Fruit fly (Drosophila melanogaster): ENCODE measurements around the gene CG13877.

Gene CG13877

DNA sequence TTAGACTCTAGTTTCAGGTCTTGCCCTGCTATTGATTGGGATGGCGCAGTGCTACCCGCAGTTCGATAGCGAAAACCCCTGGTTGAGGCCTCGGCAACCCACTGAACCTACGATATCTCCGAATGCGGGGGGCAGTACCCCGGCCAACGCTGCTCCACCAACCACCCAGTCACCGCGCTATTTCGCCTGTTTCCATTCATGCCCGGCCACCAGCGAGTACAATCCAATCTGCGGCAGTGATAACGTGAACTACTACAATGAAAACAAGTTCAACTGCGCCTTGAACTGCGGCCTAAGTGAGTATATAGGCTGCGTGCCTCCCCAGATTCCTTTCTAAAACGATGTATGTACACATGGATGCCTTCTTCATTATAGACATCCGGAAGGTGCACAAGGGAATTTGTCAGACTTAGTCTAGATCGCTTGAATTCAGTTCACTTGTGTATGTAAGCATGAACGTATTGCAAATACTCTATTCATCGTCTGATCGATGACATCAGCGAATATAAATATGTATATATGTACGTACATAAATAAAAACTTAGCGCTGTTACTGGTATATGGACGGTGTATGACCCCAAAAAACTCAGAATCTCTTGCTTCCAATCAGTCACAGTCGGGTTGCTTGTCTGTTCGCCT lies at the start of gene CG13877:
Gene CG13877 (plus strand): TSS at position 589 of the 639 bp plus-strand sequence.
- TF ChIP-seq noc (tag; optimal IDR thresholded peaks at IDR 0.05), result no peak

DNA sequence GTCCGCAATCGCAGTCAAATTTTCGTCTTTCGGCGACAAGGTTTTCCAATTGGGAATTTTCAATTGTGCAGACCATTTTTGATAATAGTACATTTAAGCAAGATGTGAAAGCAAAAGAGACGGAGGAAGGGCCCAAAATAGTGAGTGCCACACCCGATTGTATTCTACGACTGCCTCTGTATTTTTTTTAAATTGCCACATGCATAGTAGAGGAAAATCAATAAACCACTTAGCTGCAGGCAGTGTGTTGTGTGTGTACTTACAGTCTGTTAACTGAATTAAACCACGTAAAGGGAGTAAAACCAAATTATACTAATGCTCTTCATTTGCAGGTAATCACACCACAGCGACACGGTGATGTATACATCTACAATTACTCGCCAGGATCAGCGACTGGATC lies 46.1 kb upstream of the CG13877 start:
- TF ChIP-seq noc (tag; optimal IDR thresholded peaks at IDR 0.05), result no peak

- TF ChIP-seq noc (tag; optimal IDR thresholded peaks at IDR 0.05), result no peak
Observed at dm6 chr3L:174501-174900, 43.4 kb upstream of the CG13877 start.

DNA sequence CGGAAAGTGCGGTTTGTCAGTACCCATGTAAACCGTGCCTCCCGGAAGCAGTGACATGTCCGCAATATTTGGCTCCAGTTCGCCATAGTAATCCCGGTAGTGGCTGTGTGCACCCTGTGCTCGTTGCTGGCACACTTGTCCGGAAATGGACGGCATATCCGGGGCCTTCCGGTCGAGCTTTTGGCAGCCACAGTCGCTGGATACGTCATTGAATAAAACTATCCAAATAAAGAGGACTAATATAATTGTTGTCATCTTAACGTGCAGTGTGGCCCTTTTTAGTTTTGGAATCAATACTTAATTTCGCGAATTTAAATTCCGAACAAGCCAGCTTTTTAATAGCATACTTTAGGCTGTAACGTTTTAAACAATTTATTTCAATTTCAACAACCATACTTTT lies 41.9 kb upstream of the CG13877 start, which contains the start of gene CG7049:
Gene CG7049 (minus strand): TSS at position 280 of the 400 bp plus-strand sequence.
- TF ChIP-seq noc (tag; optimal IDR thresholded peaks at IDR 0.05), result peak; percentile 10

dm6 chr3L:177938-178337 lies 39.9 kb upstream of the CG13877 start:
- no peak for TF ChIP-seq noc (tag; optimal IDR thresholded peaks at IDR 0.05)

DNA sequence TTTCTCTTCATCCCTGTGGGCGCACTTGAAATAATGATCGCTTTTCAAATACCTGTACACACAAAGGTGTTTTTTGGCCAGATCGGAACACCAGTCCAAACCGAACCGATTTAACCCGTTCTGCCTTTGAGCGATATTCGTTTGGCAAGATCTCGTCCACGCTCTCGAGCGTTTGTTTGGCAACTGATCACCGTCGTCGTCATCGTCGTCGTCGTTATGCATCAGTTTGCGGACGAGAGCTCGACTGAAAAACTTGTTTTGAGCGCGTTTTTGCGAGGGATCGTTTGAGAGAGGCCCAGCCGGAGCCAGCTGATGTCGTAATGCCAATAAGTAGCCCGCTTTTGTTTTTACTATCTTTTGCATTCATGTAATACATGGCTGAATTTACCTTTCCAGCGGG lies 39.4 kb upstream of the CG13877 start:
- TF ChIP-seq noc (tag; optimal IDR thresholded peaks at IDR 0.05), result no peak

dm6 chr3L:178913-179488 lies 38.9 kb upstream of the CG13877 start, which contains the start of gene Vdup1:
Vdup1 (minus strand) TSS chr3L:178963.
- no peak for TF ChIP-seq noc (tag; optimal IDR thresholded peaks at IDR 0.05)

- no peak for TF ChIP-seq noc (tag; optimal IDR thresholded peaks at IDR 0.05)
Observed at dm6 chr3L:179490-180261, 38.2 kb upstream of the CG13877 start, which contains the start of gene CG13875. CG13875 (plus strand) TSS chr3L:179923.

- no peak for TF ChIP-seq noc (tag; optimal IDR thresholded peaks at IDR 0.05)
Observed at dm6 chr3L:180262-180543, 37.7 kb upstream of the CG13877 start.

DNA sequence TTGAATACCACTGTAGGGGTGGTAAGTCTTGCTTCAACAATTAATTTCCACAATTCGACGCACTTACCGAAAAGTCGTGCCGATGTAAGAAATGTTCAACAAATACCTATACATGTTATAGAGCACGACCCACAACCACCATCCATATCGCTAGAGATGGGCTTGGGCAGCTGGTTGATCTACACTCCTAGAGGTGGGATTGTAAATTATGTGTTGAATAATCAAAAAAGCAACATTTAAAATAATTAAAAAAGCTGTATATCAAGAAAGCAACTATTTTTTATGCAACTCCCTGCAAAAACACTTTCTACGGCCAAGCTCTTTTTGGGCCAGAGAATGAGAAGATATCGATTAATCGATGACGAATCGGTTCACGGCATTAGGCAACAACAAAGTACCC lies 33.6 kb upstream of the CG13877 start, which contains the start of the genes CG34140, Mkp and Mtch:
Gene CG34140 (minus strand): TSS at position 174 of the 400 bp plus-strand sequence.
Gene Mkp (minus strand): TSS at position 290 of the 400 bp plus-strand sequence.
Gene Mtch (plus strand): TSS at position 376 of the 400 bp plus-strand sequence.
- TF ChIP-seq noc (tag; optimal IDR thresholded peaks at IDR 0.05), result no peak

- TF ChIP-seq noc (tag; optimal IDR thresholded peaks at IDR 0.05), result no peak
Observed at dm6 chr3L:199050-199745, 18.7 kb upstream of the CG13877 start.

DNA sequence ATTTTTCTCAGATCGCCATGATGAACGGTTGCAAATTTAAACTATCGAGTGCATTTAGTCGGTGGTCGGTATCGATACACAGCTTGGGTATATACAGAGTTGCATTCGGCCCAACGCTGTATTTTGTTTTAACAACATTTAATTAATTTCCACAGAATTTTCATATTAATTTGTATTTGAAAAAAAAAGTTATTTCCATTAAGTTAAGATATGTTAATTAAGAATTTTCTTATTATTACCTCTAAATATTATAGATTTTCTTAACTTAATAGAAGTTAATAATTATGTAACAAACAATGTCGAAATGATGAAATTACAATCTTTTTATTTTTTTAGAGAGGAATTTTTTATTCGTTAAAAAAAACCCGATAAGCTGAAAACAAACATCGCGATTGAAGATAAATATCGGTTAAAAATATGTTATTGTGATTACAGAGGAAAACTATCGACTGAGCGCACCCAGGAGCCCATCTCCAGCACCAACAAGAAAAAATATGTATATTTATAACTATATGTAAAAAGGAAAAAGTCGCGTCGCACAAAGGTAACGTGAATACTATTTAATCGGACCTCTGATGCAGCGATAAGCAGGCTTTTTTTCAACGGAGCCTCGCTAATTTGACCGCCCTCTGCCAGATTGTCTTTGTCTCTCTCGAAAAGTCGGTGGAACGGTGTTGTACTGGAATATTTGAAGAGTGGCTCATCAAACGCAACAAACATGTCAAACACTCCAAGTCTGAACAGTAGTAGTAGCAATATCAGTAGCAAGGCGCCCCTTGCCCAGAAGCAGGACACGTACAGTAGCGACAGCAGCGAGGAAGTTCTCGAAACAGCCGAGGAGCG lies 17.9 kb upstream of the CG13877 start, which contains the start of the genes rno and mri:
Gene rno (minus strand): TSS at position 9 of the 843 bp plus-strand sequence.
Gene mri (plus strand): TSS at position 421 of the 843 bp plus-strand sequence.
- TF ChIP-seq noc (tag; optimal IDR thresholded peaks at IDR 0.05), result peak; percentile 65

- TF ChIP-seq noc (tag; optimal IDR thresholded peaks at IDR 0.05), result peak; percentile 16
Observed at dm6 chr3L:203536-204135, 14.2 kb upstream of the CG13877 start, which contains the start of gene NitFhit. NitFhit (plus strand) TSS chr3L:203730.

DNA sequence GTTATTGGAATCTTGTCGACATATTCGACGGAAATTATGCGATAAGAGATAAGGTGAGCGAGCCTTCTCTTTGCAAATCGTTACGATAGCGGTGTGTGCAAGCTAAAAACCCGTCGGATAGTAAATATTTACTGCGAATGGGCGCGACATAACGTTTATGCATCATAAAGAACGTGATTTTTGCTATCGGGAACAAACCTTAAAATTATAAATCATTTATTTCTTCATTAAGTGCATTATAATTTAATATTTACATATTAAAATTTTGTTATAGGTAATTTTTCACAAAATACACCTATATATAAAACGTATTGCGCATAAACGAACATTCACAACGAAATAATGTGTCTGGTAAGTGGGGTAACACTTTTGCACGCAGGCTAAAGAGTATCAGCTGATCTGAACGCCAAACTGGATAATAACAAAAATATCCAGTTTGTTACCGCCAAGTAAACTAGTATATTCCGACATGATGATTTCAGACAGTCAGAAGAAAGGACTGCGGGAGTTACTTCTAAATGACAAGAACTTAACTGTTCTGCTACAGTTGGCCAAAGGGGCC lies 12.1 kb upstream of the CG13877 start, which contains the start of the genes Gk1 and CG13876:
Gene Gk1 (minus strand): TSS at position 122 of the 562 bp plus-strand sequence.
Gene CG13876 (plus strand): TSS at position 412 of the 562 bp plus-strand sequence.
- peak; percentile 98 for TF ChIP-seq noc (tag; optimal IDR thresholded peaks at IDR 0.05)

All from whole organism, larva.